Worm (Caenorhabditis elegans) whole organism, L2 larva: ENCODE results near the gene ZK666.15.

ENCODE experiments used
- C34F6.9 ChIP-seq: fragments of 150-350 bp; optimal IDR thresholded peaks from 2 replicates; lab custom pipeline; 2014; ENCODE audit warnings: missing biosample characterization, missing genetic modification characterization
- F13H6.1 ChIP-seq: sonication (generic microtip); optimal IDR thresholded peaks from 2 replicates; lab custom pipeline; 2016; ENCODE audit warnings: missing genetic modification characterization, missing compliant biosample characterization
- R02D3.7 ChIP-seq: fragments of 150-350 bp; optimal IDR thresholded peaks from 2 replicates; lab custom pipeline; 2014; ENCODE audit warnings: missing biosample characterization, missing genetic modification characterization
- Y55F3AM.14 ChIP-seq: fragments of 200-800 bp; sonication (Bioruptor generic); optimal IDR thresholded peaks from 2 replicates; lab custom pipeline; 2018; ENCODE audit warnings: mild to moderate bottlenecking, missing genetic modification characterization, missing compliant biosample characterization
- ZK546.5 ChIP-seq: sonication (generic microtip); optimal IDR thresholded peaks from 2 replicates; lab custom pipeline; 2017; ENCODE audit warnings: missing biosample characterization, missing genetic modification characterization
- alr-1 ChIP-seq: fragments of 150-350 bp; optimal IDR thresholded peaks from 2 replicates; lab custom pipeline; 2014; ENCODE audit warnings: missing biosample characterization, missing genetic modification characterization
- aly-2 ChIP-seq: fragments of 150-350 bp; optimal IDR thresholded peaks from 2 replicates; lab custom pipeline; 2014; ENCODE audit warnings: missing biosample characterization, missing genetic modification characterization
- ama-1 ChIP-seq: fragments of 150-350 bp; optimal IDR thresholded peaks from 2 replicates; lab custom pipeline; 2018; ENCODE audit warnings: inconsistent platforms
- blmp-1 ChIP-seq: sonication (generic microtip); optimal IDR thresholded peaks from 2 replicates; lab custom pipeline; 2017; ENCODE audit warnings: missing genetic modification characterization, mild to moderate bottlenecking, missing compliant biosample characterization, antibody characterized with exemption, moderate library complexity; ENCODE audit not compliant: insufficient read depth
- ceh-16 ChIP-seq: fragments of 150-350 bp; optimal IDR thresholded peaks from 2 replicates; lab custom pipeline; 2014; ENCODE audit warnings: missing biosample characterization, missing genetic modification characterization
- crh-2 ChIP-seq: sonication (generic microtip); optimal IDR thresholded peaks from 2 replicates; lab custom pipeline; 2017; ENCODE audit warnings: missing biosample characterization, missing genetic modification characterization
- egl-27 ChIP-seq: sonication (generic microtip); optimal IDR thresholded peaks from 3 replicates; lab custom pipeline; 2017; ENCODE audit warnings: missing biosample characterization, missing genetic modification reagents, missing genetic modification characterization
- elt-3 ChIP-seq: sonication (generic microtip); optimal IDR thresholded peaks from 2 replicates; lab custom pipeline; 2017; ENCODE audit warnings: missing biosample characterization, missing genetic modification characterization
- fos-1 ChIP-seq: fragments of 150-350 bp; optimal IDR thresholded peaks from 2 replicates; lab custom pipeline; 2014; ENCODE audit warnings: missing biosample characterization, missing genetic modification characterization
- lin-11 ChIP-seq: fragments of 150-350 bp; sonication (generic microtip); optimal IDR thresholded peaks from 2 replicates; lab custom pipeline; 2014; ENCODE audit warnings: missing biosample characterization, missing genetic modification characterization, inconsistent platforms, mixed read lengths
- lsy-2 ChIP-seq, 2 experiments: fragments of 150-350 bp in 1 of 2; sonication (generic microtip) in 1 of 2; optimal IDR thresholded peaks; 2 replicates each; lab custom pipeline; 2014 to 2017; ENCODE audit warnings: missing biosample characterization in 2 of 2, missing genetic modification characterization in 2 of 2
- mab-5 ChIP-seq: fragments of 150-350 bp; optimal IDR thresholded peaks from 2 replicates; lab custom pipeline; 2014; ENCODE audit warnings: missing biosample characterization, missing genetic modification characterization
- mbf-1 ChIP-seq: sonication (generic microtip); optimal IDR thresholded peaks from 2 replicates; lab custom pipeline; 2017; ENCODE audit warnings: missing biosample characterization, missing genetic modification characterization
- mdl-1 ChIP-seq, 2 experiments: fragments of 150-350 bp in 1 of 2; sonication (generic microtip) in 1 of 2; optimal IDR thresholded peaks; 2 replicates each; lab custom pipeline; 2017; ENCODE audit warnings: missing biosample characterization in 2 of 2, missing genetic modification characterization in 2 of 2
- nhr-10 ChIP-seq: sonication (generic microtip); optimal IDR thresholded peaks from 2 replicates; lab custom pipeline; 2017; ENCODE audit warnings: missing biosample characterization, missing genetic modification characterization
- nhr-11 ChIP-seq: fragments of 150-350 bp; optimal IDR thresholded peaks from 2 replicates; lab custom pipeline; 2014; ENCODE audit warnings: missing biosample characterization, missing genetic modification characterization
- nhr-129 ChIP-seq: fragments of 150-350 bp; optimal IDR thresholded peaks from 2 replicates; lab custom pipeline; 2014; ENCODE audit warnings: missing biosample characterization, missing genetic modification characterization
- nhr-21 ChIP-seq: fragments of 150-350 bp; optimal IDR thresholded peaks from 2 replicates; lab custom pipeline; 2014; ENCODE audit warnings: missing biosample characterization, missing genetic modification characterization
- nhr-23 ChIP-seq: fragments of 150-350 bp; optimal IDR thresholded peaks from 2 replicates; lab custom pipeline; 2014; ENCODE audit warnings: missing biosample characterization, missing genetic modification reagents, missing genetic modification characterization
- nhr-25 ChIP-seq: fragments of 150-350 bp; sonication (generic microtip); optimal IDR thresholded peaks from 3 replicates; lab custom pipeline; 2014; ENCODE audit warnings: missing biosample characterization, missing genetic modification characterization
- nhr-6 ChIP-seq: fragments of 150-350 bp; optimal IDR thresholded peaks from 2 replicates; lab custom pipeline; 2014; ENCODE audit warnings: missing biosample characterization, missing genetic modification characterization
- skn-1 ChIP-seq: sonication (generic microtip); optimal IDR thresholded peaks from 2 replicates; lab custom pipeline; 2017; ENCODE audit warnings: missing biosample characterization, missing genetic modification characterization
- sma-9 ChIP-seq, 2 experiments: fragments of 150-350 bp in 1 of 2; sonication (generic microtip) in 1 of 2; optimal IDR thresholded peaks; 2 replicates each; lab custom pipeline; 2014 to 2016; ENCODE audit warnings: missing genetic modification characterization in 2 of 2, mild to moderate bottlenecking in 1 of 2, missing biosample characterization in 1 of 2, missing compliant biosample characterization in 1 of 2, missing genetic modification reagents in 1 of 2, moderate library complexity in 1 of 2
- unc-39 ChIP-seq: fragments of 150-350 bp; optimal IDR thresholded peaks from 2 replicates; lab custom pipeline; 2014; ENCODE audit warnings: missing biosample characterization, missing genetic modification characterization
- unc-55 ChIP-seq: fragments of 150-350 bp; sonication (generic microtip); optimal IDR thresholded peaks from 3 replicates; lab custom pipeline; 2014; ENCODE audit warnings: missing biosample characterization, missing genetic modification reagents, missing genetic modification characterization
- zag-1 ChIP-seq: fragments of 150-350 bp; optimal IDR thresholded peaks from 2 replicates; lab custom pipeline; 2014; ENCODE audit warnings: missing biosample characterization, missing genetic modification characterization
- ztf-1 ChIP-seq: fragments of 200-800 bp; sonication (Bioruptor generic); conservative IDR thresholded peaks from 2 replicates; pipeline ENCODE4 v1.3.6; 2022; ENCODE audit warnings: missing genetic modification characterization, missing compliant biosample characterization
- ztf-4 ChIP-seq: fragments of 150-350 bp; optimal IDR thresholded peaks from 2 replicates; lab custom pipeline; 2014; ENCODE audit warnings: missing biosample characterization, missing genetic modification characterization

The ZK666.15 gene

DNA sequence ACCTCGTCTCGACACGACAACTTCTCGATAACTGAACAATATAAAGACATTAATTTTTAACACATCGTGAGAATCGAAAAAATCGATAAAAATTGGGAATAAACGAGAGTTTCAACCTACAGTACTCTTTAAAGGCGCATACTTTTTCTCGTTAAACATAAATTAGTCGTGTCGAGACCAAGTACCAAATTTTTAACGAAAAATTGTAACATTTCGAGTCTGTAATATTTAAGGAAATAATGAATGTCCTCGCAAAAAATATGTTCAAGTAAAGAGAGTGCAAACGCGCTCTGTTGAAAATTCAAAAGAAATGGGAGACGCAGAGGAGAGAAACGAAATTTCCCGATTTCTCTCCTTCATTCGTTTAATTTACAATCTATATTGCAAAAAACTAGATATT, 36.5 kb upstream of the ZK666.15 start:
- no peak for TF ChIP-seq R02D3.7 (tag; lab: Kevin White, UChicago)
- no peak for TF ChIP-seq skn-1 (tag; lab: Kevin White, UChicago)
- peak; percentile 12 for TF ChIP-seq sma-9 (GFP tag; optimal IDR thresholded peaks at IDR 0.05; lab: Kevin White, UChicago)
- TF ChIP-seq sma-9 (tag; optimal IDR thresholded peaks at IDR 0.05; lab: Kevin White, UChicago): no peak
- peak; percentile 14 for TF ChIP-seq unc-55 (GFP tag; lab: Kevin White, UChicago)
- no peak for TF ChIP-seq egl-27 (tag; lab: Kevin White, UChicago)
- TF ChIP-seq nhr-129: peak; percentile 0
- peak; percentile 24 for TF ChIP-seq nhr-21
- TF ChIP-seq nhr-6 (tag; lab: Kevin White, UChicago): peak; percentile 15
- peak; percentile 36 for TF ChIP-seq nhr-25 (tag; lab: Kevin White, UChicago)
- peak in 1 of 2 experiments; percentile 28 for TF ChIP-seq lsy-2 (tag; optimal IDR thresholded peaks at IDR 0.05; lab: Kevin White, UChicago)
- no peak for TF ChIP-seq mbf-1 (tag; lab: Kevin White, UChicago)
- TF ChIP-seq C34F6.9 (tag; lab: Kevin White, UChicago): peak; percentile 49
- TF ChIP-seq lin-11 (tag; lab: Kevin White, UChicago): no peak
- peak; percentile 60 for TF ChIP-seq ztf-4 (tag; lab: Kevin White, UChicago)
- TF ChIP-seq crh-2 (tag; lab: Kevin White, UChicago): peak; percentile 23

DNA sequence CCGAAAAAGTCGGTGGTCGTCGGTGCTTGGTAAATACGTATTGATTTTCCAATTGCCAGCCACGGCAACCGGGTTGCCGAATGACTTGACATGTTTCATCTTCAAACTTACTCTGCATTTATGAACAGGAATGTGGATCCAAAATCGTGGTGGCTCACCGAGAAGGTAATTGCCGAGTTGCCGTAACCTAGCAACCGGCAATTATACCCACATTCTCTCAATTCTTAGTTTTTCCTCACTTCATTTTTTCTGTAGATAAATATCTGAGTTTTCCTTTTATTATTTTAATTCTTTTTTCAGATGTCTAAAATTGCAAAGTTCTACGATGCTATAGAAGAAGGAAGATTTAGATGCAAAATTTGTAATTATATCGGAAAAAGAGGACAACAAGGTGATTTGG, 34.2 kb upstream of the ZK666.15 start, which contains the start of gene ZK673.4:
ZK673.4 (plus strand) TSS at position 301 of the 400 bp plus-strand sequence.
- TF ChIP-seq lin-11 (tag; lab: Kevin White, UChicago) (no peak), nhr-25 (tag; lab: Kevin White, UChicago) (no peak), ZK546.5 (tag; lab: Kevin White, UChicago) (no peak), F13H6.1 (tag; lab: Kevin White, UChicago) (no peak), fos-1 (tag; lab: Kevin White, UChicago) (no peak), ztf-1 (GFP tag; lab: Robert Waterston, UW) (no peak), unc-55 (GFP tag; lab: Kevin White, UChicago) (no peak), ama-1 (lab: Kevin White, UChicago) (no peak), aly-2 (tag; lab: Kevin White, UChicago) (no peak), mdl-1 (tag; optimal IDR thresholded peaks at IDR 0.05; lab: Kevin White, UChicago) (no peak), ztf-4 (tag; lab: Kevin White, UChicago) (no peak), skn-1 (tag; lab: Kevin White, UChicago) (no peak), egl-27 (tag; lab: Kevin White, UChicago) (no peak), zag-1 (no peak), nhr-10 (tag; lab: Kevin White, UChicago) (no peak), ceh-16 (tag; lab: Kevin White, UChicago) (no peak), nhr-23 (tag; lab: Kevin White, UChicago) (no peak), unc-39 (tag; lab: Kevin White, UChicago) (no peak), mab-5 (tag; lab: Kevin White, UChicago) (no peak)

DNA sequence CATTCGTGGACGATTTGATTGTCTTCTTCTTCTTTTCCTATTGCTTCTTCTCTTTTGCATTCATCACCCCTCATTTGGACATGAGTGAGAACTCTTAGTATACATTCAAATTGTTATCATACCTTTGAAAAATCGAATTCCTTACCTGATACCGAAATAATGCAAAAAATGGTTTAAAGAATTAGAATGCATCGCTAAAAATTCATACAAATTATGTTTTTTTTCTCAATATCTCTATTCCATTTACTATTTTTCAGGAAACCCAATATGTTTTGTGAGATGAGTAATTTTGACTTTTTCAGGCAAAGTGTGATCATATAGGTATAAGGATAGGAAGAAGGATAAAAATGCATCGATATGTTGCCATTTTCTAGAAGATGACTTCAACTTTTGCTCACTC, 29.9 kb upstream of the ZK666.15 start, which contains the start of gene ZK673.11:
ZK673.11 (plus strand) TSS at position 301 of the 400 bp plus-strand sequence.
- TF ChIP-seq lsy-2 (tag; optimal IDR thresholded peaks at IDR 0.05; lab: Kevin White, UChicago) (no peak), elt-3 (tag; lab: Kevin White, UChicago) (no peak), fos-1 (tag; lab: Kevin White, UChicago) (no peak)
- TF ChIP-seq, all 48 proteins: peak for 0

DNA sequence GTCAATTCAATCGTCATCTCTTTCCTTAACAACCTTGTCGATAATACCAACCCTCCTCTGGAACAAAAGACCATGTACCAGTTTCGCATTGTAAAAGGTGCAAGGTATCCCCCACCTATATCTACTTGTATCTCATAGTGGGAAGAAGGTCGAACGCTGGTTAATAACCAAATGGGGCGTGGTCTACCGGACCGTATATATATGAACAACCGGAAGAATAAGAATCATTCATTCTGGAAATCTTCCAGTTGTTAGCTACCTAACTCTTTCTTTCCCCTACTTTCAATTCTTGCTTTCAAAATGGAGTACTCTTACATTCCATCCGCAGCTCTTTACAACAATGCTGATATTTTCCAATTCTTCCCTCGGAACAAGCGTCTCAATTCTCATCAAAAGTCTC, 25.6 kb upstream of the ZK666.15 start, which contains the start of gene ZK673.5:
ZK673.5 (plus strand) TSS at position 301 of the 400 bp plus-strand sequence.
- TF ChIP-seq ceh-16 (tag; lab: Kevin White, UChicago): no peak
- no peak for TF ChIP-seq unc-55 (GFP tag; lab: Kevin White, UChicago)
- TF ChIP-seq elt-3 (tag; lab: Kevin White, UChicago): no peak
- TF ChIP-seq blmp-1: no peak
- TF ChIP-seq nhr-11 (tag; lab: Kevin White, UChicago): no peak
- no peak for TF ChIP-seq skn-1 (tag; lab: Kevin White, UChicago)
- no peak for TF ChIP-seq nhr-10 (tag; lab: Kevin White, UChicago)
- no peak for TF ChIP-seq zag-1
- no peak for TF ChIP-seq R02D3.7 (tag; lab: Kevin White, UChicago)
- TF ChIP-seq ztf-4 (tag; lab: Kevin White, UChicago): no peak
- no peak for TF ChIP-seq crh-2 (tag; lab: Kevin White, UChicago)
- no peak for TF ChIP-seq Y55F3AM.14
- no peak for TF ChIP-seq alr-1
- no peak for TF ChIP-seq nhr-129
- TF ChIP-seq, all 48 proteins: peak for 0
